Fruit fly (Drosophila melanogaster) whole organism: ENCODE data around the gene Hip14.

Experiments
- CG8478 ChIP-seq: fragments of >200 bp; optimal IDR thresholded peaks from 2 replicates; lab custom pipeline; 2018; ENCODE audit warnings: inconsistent platforms
- Dll ChIP-seq: fragments of >200 bp; optimal IDR thresholded peaks from 2 replicates; lab custom pipeline; 2017
- EcR ChIP-seq, 2 experiments: fragments of >200 bp; optimal IDR thresholded peaks; 2 replicates each; lab custom pipeline; 2017; ENCODE audit warnings: missing biosample characterization in 2 of 2, missing genetic modification characterization in 2 of 2, missing genetic modification reagents in 2 of 2
- pan ChIP-seq: fragments of >200 bp; optimal IDR thresholded peaks from 2 replicates; lab custom pipeline; 2017
- psq ChIP-seq: fragments of >200 bp; optimal IDR thresholded peaks from 2 replicates; lab custom pipeline; 2017
- usp ChIP-seq: fragments of >200 bp; optimal IDR thresholded peaks from 2 replicates; lab custom pipeline; 2017; ENCODE audit warnings: missing biosample characterization, missing genetic modification characterization, mixed read lengths

DNA sequence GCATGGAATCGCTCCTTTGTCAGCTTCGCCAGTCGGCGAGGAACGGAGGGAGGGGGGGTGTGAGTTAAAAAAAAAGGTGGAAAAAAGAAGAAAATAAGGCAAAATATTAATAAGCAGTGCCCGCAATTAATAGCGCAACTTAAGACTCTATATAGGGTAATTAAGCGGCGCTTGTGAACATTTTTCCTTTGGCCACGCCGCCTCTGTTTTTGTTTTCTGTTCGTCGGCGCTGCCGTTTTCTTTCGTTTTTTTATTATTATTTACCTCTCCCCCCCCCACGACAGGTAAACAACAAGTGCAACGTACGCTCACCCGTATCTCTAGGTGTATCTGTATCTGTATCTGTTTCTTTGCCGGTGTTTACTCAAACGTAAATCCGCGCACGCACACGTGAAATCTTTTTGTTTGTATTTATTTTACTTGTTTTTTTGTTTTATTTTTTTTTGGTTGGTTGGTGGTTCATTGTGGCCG is 39.2 kb downstream of the Hip14 start:
- TF ChIP-seq usp (GFP tag; lab: Kevin White, UChicago) (no peak), psq (lab: Kevin White, UChicago) (no peak), Dll (lab: Kevin White, UChicago) (no peak), CG8478 (lab: Kevin White, UChicago) (no peak), pan (lab: Kevin White, UChicago) (no peak), EcR (GFP tag; optimal IDR thresholded peaks at IDR 0.05; lab: Kevin White, UChicago) (no peak)
